Fruit fly (Drosophila melanogaster): ENCODE results near the gene CG34273.
A peak's percentile ranks its signal among the peaks of the same experiment; 100 is the strongest.

The CG34273 gene

DNA sequence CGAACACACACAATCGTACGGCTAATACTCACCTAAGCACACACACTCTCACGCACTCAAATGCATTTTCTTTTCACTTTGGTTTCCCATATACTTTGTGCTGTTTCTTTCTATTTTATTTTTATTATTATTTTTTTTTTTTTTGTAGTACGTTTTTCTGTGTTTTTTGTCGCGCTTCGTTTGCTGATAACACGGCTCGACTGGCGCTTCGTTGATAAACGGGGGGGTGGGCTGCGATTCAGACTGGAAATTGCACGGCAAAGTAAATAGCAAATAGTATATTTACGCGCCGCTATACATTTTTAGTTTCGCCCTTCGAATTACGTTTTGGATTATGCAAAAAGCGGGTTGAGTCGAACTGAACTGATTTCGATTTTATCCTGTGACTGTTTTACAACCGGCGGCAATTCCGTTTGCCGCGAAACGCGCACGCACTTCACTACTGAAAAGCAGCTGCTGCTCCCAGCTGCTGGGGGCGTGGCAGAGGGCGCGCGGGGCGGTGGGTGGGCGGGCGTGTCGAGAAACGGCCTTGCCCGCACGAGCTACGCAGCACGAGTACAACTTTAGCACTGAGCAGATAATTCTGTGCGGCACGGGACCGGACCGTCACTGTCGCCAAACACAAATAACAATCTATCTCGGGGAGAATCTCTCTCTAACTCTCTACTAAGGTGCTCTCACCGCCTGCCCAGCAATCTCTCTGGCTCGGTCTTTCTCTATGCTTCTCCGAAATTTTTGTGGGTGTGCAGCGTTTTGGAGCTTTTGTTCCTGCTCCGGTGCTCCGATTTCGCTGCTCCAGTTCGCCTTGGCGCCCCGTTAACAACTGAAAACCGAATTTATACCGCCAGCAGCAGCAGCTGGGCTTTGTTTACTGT, 40.9 kb downstream of the CG34273 start, which contains the start of gene Pde6 (continued):
- TF ChIP-seq stwl (tag; optimal IDR thresholded peaks at IDR 0.05) (no peak), CG11085 (GFP tag; IDR thresholded peaks at IDR 0.05) (no peak), toy (GFP tag; IDR thresholded peaks at IDR 0.05) (no peak), CG31441 (GFP tag; IDR thresholded peaks at IDR 0.05) (no peak), CG8765 (GFP tag; IDR thresholded peaks at IDR 0.05) (no peak), CG10543 (GFP tag; optimal IDR thresholded peaks at IDR 0.05) (no peak), ac (GFP tag; optimal IDR thresholded peaks at IDR 0.05) (no peak), CG6683 (GFP tag; optimal IDR thresholded peaks at IDR 0.05) (no peak), CTCF (GFP tag; optimal IDR thresholded peaks at IDR 0.05) (no peak), CG7556 (GFP tag; optimal IDR thresholded peaks at IDR 0.05) (no peak), CG6791 (GFP tag; IDR thresholded peaks at IDR 0.05; ENCODE audit: partially characterized antibody) (no peak), Atf-2 (GFP tag; optimal IDR thresholded peaks at IDR 0.05) (no peak), ash1 (GFP tag; optimal IDR thresholded peaks at IDR 0.05) (no peak), Hand (GFP tag; optimal IDR thresholded peaks at IDR 0.05) (no peak), NC2α (GFP tag; optimal IDR thresholded peaks at IDR 0.05) (no peak), CG10462 (GFP tag; optimal IDR thresholded peaks at IDR 0.05) (no peak), CG15269 (tag; optimal IDR thresholded peaks at IDR 0.05) (no peak), Ets97D (GFP tag; optimal IDR thresholded peaks at IDR 0.05) (no peak), schlank (tag; optimal IDR thresholded peaks at IDR 0.05) (no peak), CG3838 (GFP tag; optimal IDR thresholded peaks at IDR 0.05) (no peak), CG16779 (GFP tag; IDR thresholded peaks at IDR 0.05) (peak; percentile 79; the same call in 1 of the 2 replicates), Mes4 (GFP tag; optimal IDR thresholded peaks at IDR 0.05) (no peak), crc (GFP tag; optimal IDR thresholded peaks at IDR 0.05) (no peak), knrl (GFP tag; IDR thresholded peaks at IDR 0.05; ENCODE audit: partially characterized antibody) (0 out of 3 replicates have a peak, but pooled peaks have one; percentile 13), Elba2 (GFP tag; optimal IDR thresholded peaks at IDR 0.05) (no peak), B-H1 (GFP tag; IDR thresholded peaks at IDR 0.05) (no peak), dati (GFP tag; IDR thresholded peaks at IDR 0.05) (no peak), CG9215 (GFP tag; IDR thresholded peaks at IDR 0.05) (no peak), pum (GFP tag; optimal IDR thresholded peaks at IDR 0.05) (no peak), corto (GFP tag; optimal IDR thresholded peaks at IDR 0.05) (no peak), crol (GFP tag; IDR thresholded peaks at IDR 0.05) (peak; percentile 92), Meics (GFP tag; optimal IDR thresholded peaks at IDR 0.05) (no peak), CG10366 (GFP tag; IDR thresholded peaks at IDR 0.05) (no peak), CG8359 (GFP tag; optimal IDR thresholded peaks at IDR 0.05; ENCODE audit: borderline replicate concordance) (no peak), HLH4C (GFP tag; IDR thresholded peaks at IDR 0.05; ENCODE audit: partially characterized antibody) (no peak), pzg (GFP tag; optimal IDR thresholded peaks at IDR 0.05) (no peak), klu (GFP tag; IDR thresholded peaks at IDR 0.05) (no peak), Ssrp (tag; optimal IDR thresholded peaks at IDR 0.05) (no peak), az2 (GFP tag; optimal IDR thresholded peaks at IDR 0.05) (no peak), Sin3A (optimal IDR thresholded peaks at IDR 0.05) (no peak), Hr78 (GFP tag; optimal IDR thresholded peaks at IDR 0.05) (no peak), tx (GFP tag; optimal IDR thresholded peaks at IDR 0.05) (no peak), CG7963 (GFP tag; IDR thresholded peaks at IDR 0.05; ENCODE audit: partially characterized antibody) (no peak), fd3F (GFP tag; optimal IDR thresholded peaks at IDR 0.05) (no peak), yki (optimal IDR thresholded peaks at IDR 0.05) (peak; percentile 16), HLH3B (GFP tag; IDR thresholded peaks at IDR 0.05) (no peak), gt (GFP tag; IDR thresholded peaks at IDR 0.05) (no peak), CG10209 (GFP tag; optimal IDR thresholded peaks at IDR 0.05) (no peak), MTF-1 (GFP tag; optimal IDR thresholded peaks at IDR 0.05; ENCODE audit: borderline replicate concordance) (no peak), CG3163 (GFP tag; optimal IDR thresholded peaks at IDR 0.05) (no peak), ERR (GFP tag; optimal IDR thresholded peaks at IDR 0.05) (no peak)
